Fruit fly (Drosophila melanogaster) whole organism, embryonic: ENCODE data around the gene Antdh.

Experiments
- Aef1 ChIP-seq: fragments of 200-800 bp; sonication (Bioruptor generic); IDR thresholded peaks from 3 replicates; pipeline ENCODE4 v1.3.6; 2022; ENCODE audit warnings: missing biosample characterization, missing genetic modification characterization
- CG10431 ChIP-seq: fragments of 200-800 bp; sonication (Bioruptor generic); optimal IDR thresholded peaks from 3 replicates; lab custom pipeline; 2018; ENCODE audit warnings: missing biosample characterization, mild to moderate bottlenecking, missing genetic modification characterization
- CG10565 ChIP-seq: fragments of 200-800 bp; sonication (Bioruptor generic); optimal IDR thresholded peaks from 3 replicates; lab custom pipeline; 2016; ENCODE audit warnings: missing biosample characterization, mild to moderate bottlenecking, missing genetic modification characterization
- CG12071 ChIP-seq: fragments of 200-800 bp; sonication (Bioruptor generic); optimal IDR thresholded peaks from 3 replicates; lab custom pipeline; 2018; ENCODE audit warnings: missing biosample characterization, mild to moderate bottlenecking, missing genetic modification characterization
- CG15601 ChIP-seq: fragments of 200-800 bp; sonication (Bioruptor generic); optimal IDR thresholded peaks from 3 replicates; lab custom pipeline; 2019; ENCODE audit warnings: missing biosample characterization, mild to moderate bottlenecking, missing genetic modification characterization, moderate library complexity
- CG17186 ChIP-seq: fragments of 200-800 bp; sonication (Bioruptor generic); optimal IDR thresholded peaks from 3 replicates; lab custom pipeline; 2017; ENCODE audit warnings: missing biosample characterization, missing genetic modification reagents, missing genetic modification characterization
- CG17385 ChIP-seq: fragments of 200-800 bp; sonication (Bioruptor generic); optimal IDR thresholded peaks from 3 replicates; lab custom pipeline; 2018; ENCODE audit warnings: missing biosample characterization, mild to moderate bottlenecking, missing genetic modification characterization
- CG31441 ChIP-seq: fragments of 200-800 bp; sonication (Bioruptor generic); IDR thresholded peaks from 2 replicates; pipeline ENCODE4 v1.3.6; 2022; ENCODE audit warnings: missing biosample characterization, missing genetic modification characterization
- CG33557 ChIP-seq: fragments of 200-800 bp; sonication (Bioruptor generic); optimal IDR thresholded peaks from 2 replicates; lab custom pipeline; 2019; ENCODE audit warnings: missing biosample characterization, mild to moderate bottlenecking, missing genetic modification characterization, moderate library complexity
- CG3407 ChIP-seq: fragments of 200-800 bp; sonication (Bioruptor generic); optimal IDR thresholded peaks from 2 replicates; lab custom pipeline; 2018; ENCODE audit warnings: missing biosample characterization, mild to moderate bottlenecking, missing genetic modification characterization
- CG34422 ChIP-seq: fragments of 200-800 bp; sonication (Bioruptor generic); IDR thresholded peaks from 3 replicates; pipeline ENCODE4 v1.3.6; 2022; ENCODE audit warnings: missing biosample characterization, missing genetic modification characterization
- CG4730 ChIP-seq: fragments of 200-800 bp; sonication (Bioruptor generic); IDR thresholded peaks from 2 replicates; pipeline ENCODE4 v1.3.6; 2022; ENCODE audit warnings: missing biosample characterization, missing genetic modification characterization
- CG4820 ChIP-seq: fragments of 200-800 bp; sonication (Bioruptor generic); optimal IDR thresholded peaks from 3 replicates; lab custom pipeline; 2016; ENCODE audit warnings: missing biosample characterization, missing genetic modification characterization
- CG6254 ChIP-seq: fragments of 200-800 bp; sonication (Bioruptor generic); optimal IDR thresholded peaks from 3 replicates; lab custom pipeline; 2017; ENCODE audit warnings: mild to moderate bottlenecking, missing biosample characterization, missing genetic modification reagents, missing genetic modification characterization
- CG7928 ChIP-seq: fragments of 200-800 bp; sonication (Bioruptor generic); optimal IDR thresholded peaks from 2 replicates; lab custom pipeline; 2017; ENCODE audit warnings: missing biosample characterization, mild to moderate bottlenecking, missing genetic modification characterization
- CG9797 ChIP-seq: fragments of 200-800 bp; sonication (Bioruptor generic); optimal IDR thresholded peaks from 3 replicates; lab custom pipeline; 2018; ENCODE audit warnings: missing biosample characterization, mild to moderate bottlenecking, missing genetic modification characterization
- Camta ChIP-seq: fragments of 200-800 bp; sonication (Bioruptor generic); optimal IDR thresholded peaks from 2 replicates; lab custom pipeline; 2016; ENCODE audit warnings: missing biosample characterization, missing genetic modification characterization
- CkIIα-i1 ChIP-seq: fragments of 200-800 bp; sonication (Bioruptor generic); IDR thresholded peaks from 2 replicates; pipeline ENCODE4 v1.3.6; 2022; ENCODE audit warnings: missing biosample characterization, missing genetic modification characterization
- CrebB ChIP-seq: fragments of 200-800 bp; sonication (Bioruptor generic); optimal IDR thresholded peaks from 3 replicates; lab custom pipeline; 2018; ENCODE audit warnings: missing biosample characterization, mild to moderate bottlenecking, missing genetic modification characterization
- Doc2 ChIP-seq: fragments of 200-800 bp; sonication (Bioruptor generic); IDR thresholded peaks from 2 replicates; pipeline ENCODE4 v1.3.6; 2022; ENCODE audit warnings: missing biosample characterization, missing genetic modification characterization
- HLH3B ChIP-seq: fragments of 200-800 bp; sonication (Bioruptor generic); IDR thresholded peaks from 2 replicates; pipeline ENCODE4 v1.3.6; 2022; ENCODE audit warnings: missing biosample characterization, missing genetic modification characterization
- Jarid2 ChIP-seq: fragments of 200-800 bp; sonication (Bioruptor generic); optimal IDR thresholded peaks from 3 replicates; lab custom pipeline; 2017; ENCODE audit warnings: mild to moderate bottlenecking, missing biosample characterization, missing genetic modification reagents, missing genetic modification characterization
- Mad ChIP-seq: fragments of 200-800 bp; sonication (Bioruptor generic); optimal IDR thresholded peaks from 2 replicates; lab custom pipeline; 2016; ENCODE audit warnings: missing biosample characterization, missing genetic modification characterization
- Myb ChIP-seq: fragments of 200-800 bp; sonication (Bioruptor generic); optimal IDR thresholded peaks from 2 replicates; lab custom pipeline; 2016; ENCODE audit warnings: missing biosample characterization, missing genetic modification characterization
- NfI ChIP-seq: fragments of 200-800 bp; sonication (Bioruptor generic); optimal IDR thresholded peaks from 3 replicates; lab custom pipeline; 2018; ENCODE audit warnings: missing biosample characterization, mild to moderate bottlenecking, missing genetic modification characterization, moderate library complexity
- amos ChIP-seq: fragments of 200-800 bp; sonication (Bioruptor generic); IDR thresholded peaks from 2 replicates; pipeline ENCODE4 v1.3.6; 2022; ENCODE audit warnings: missing biosample characterization, missing genetic modification characterization; ENCODE audit not compliant: partially characterized antibody
- az2 ChIP-seq: fragments of 200-800 bp; sonication (Bioruptor generic); optimal IDR thresholded peaks from 3 replicates; lab custom pipeline; 2016; ENCODE audit warnings: missing biosample characterization, missing genetic modification characterization
- cas ChIP-seq: fragments of 200-800 bp; sonication (Bioruptor generic); IDR thresholded peaks from 2 replicates; pipeline ENCODE4 v1.3.6; 2022; ENCODE audit warnings: missing biosample characterization, missing genetic modification characterization
- cg ChIP-seq: fragments of 200-800 bp; sonication (Bioruptor generic); optimal IDR thresholded peaks from 3 replicates; lab custom pipeline; 2019; ENCODE audit warnings: missing biosample characterization, mild to moderate bottlenecking, missing genetic modification characterization, moderate library complexity
- ci ChIP-seq: fragments of 200-800 bp; sonication (Bioruptor generic); IDR thresholded peaks from 3 replicates; pipeline ENCODE4 v1.3.6; 2022; ENCODE audit warnings: missing biosample characterization, missing genetic modification characterization
- cwo ChIP-seq: fragments of 200-800 bp; sonication (Bioruptor generic); optimal IDR thresholded peaks from 3 replicates; lab custom pipeline; 2017; ENCODE audit warnings: missing biosample characterization, missing genetic modification characterization, mild to moderate bottlenecking, moderate library complexity, missing genetic modification reagents
- en ChIP-seq: fragments of 200-800 bp; sonication (Bioruptor generic); optimal IDR thresholded peaks from 2 replicates; lab custom pipeline; 2016; ENCODE audit warnings: missing biosample characterization, missing genetic modification characterization
- eve ChIP-seq, 2 experiments: fragments of >200 bp; optimal IDR thresholded peaks; 2 replicates each; lab custom pipeline; 2017; ENCODE audit warnings: missing biosample characterization in 2 of 2, missing genetic modification characterization in 2 of 2
- fd64A ChIP-seq: fragments of 200-800 bp; sonication (Bioruptor generic); optimal IDR thresholded peaks from 3 replicates; lab custom pipeline; 2018; ENCODE audit warnings: missing biosample characterization, mild to moderate bottlenecking, missing genetic modification characterization
- gt ChIP-seq: fragments of 200-800 bp; sonication (Bioruptor generic); IDR thresholded peaks from 2 replicates; pipeline ENCODE4 v1.3.6; 2022; ENCODE audit warnings: missing biosample characterization, missing genetic modification characterization
- ind ChIP-seq: fragments of 200-800 bp; sonication (Bioruptor generic); optimal IDR thresholded peaks from 3 replicates; lab custom pipeline; 2016; ENCODE audit warnings: missing biosample characterization, missing genetic modification characterization
- inv ChIP-seq: fragments of 200-800 bp; sonication (Bioruptor generic); IDR thresholded peaks from 2 replicates; pipeline ENCODE4 v1.3.6; 2022; ENCODE audit warnings: missing biosample characterization, missing genetic modification characterization; ENCODE audit not compliant: partially characterized antibody
- lov ChIP-seq, 2 experiments: fragments of 200-800 bp in 1 of 2; fragments of >200 bp in 1 of 2; sonication (Bioruptor generic) in 1 of 2; IDR thresholded peaks in 1 of 2; optimal IDR thresholded peaks in 1 of 2; 2 replicates in 1 of 2; 3 replicates in 1 of 2; pipeline versions ENCODE4 v1.3.6 to Lab custom; 2017 to 2022; ENCODE audit warnings: missing biosample characterization in 1 of 2, missing genetic modification characterization in 1 of 2
- nau ChIP-seq: fragments of 200-800 bp; sonication (Bioruptor generic); optimal IDR thresholded peaks from 3 replicates; lab custom pipeline; 2017; ENCODE audit warnings: missing biosample characterization, mild to moderate bottlenecking, missing genetic modification characterization, missing genetic modification reagents
- nerfin-2 ChIP-seq: fragments of 200-800 bp; sonication (Bioruptor generic); IDR thresholded peaks from 2 replicates; pipeline ENCODE4 v1.3.6; 2022; ENCODE audit warnings: missing biosample characterization, missing genetic modification characterization; ENCODE audit not compliant: partially characterized antibody
- nmo ChIP-seq: fragments of 200-800 bp; sonication (Bioruptor generic); optimal IDR thresholded peaks from 2 replicates; lab custom pipeline; 2018; ENCODE audit warnings: missing biosample characterization, mild to moderate bottlenecking, missing genetic modification characterization, moderate library complexity
- pho ChIP-seq: fragments of 200-800 bp; sonication (Bioruptor generic); optimal IDR thresholded peaks from 2 replicates; lab custom pipeline; 2016; ENCODE audit warnings: missing biosample characterization, missing genetic modification characterization
- pnt ChIP-seq: fragments of 200-800 bp; sonication (Bioruptor generic); optimal IDR thresholded peaks from 3 replicates; lab custom pipeline; 2016; ENCODE audit warnings: missing biosample characterization, missing genetic modification characterization
- sd ChIP-seq: fragments of 200-800 bp; sonication (Bioruptor generic); optimal IDR thresholded peaks from 3 replicates; lab custom pipeline; 2018; ENCODE audit warnings: missing biosample characterization, mild to moderate bottlenecking, missing genetic modification characterization, moderate library complexity
- slp2 ChIP-seq: fragments of 200-800 bp; sonication (Bioruptor generic); optimal IDR thresholded peaks from 2 replicates; lab custom pipeline; 2016; ENCODE audit warnings: missing biosample characterization, missing genetic modification characterization
- so ChIP-seq: fragments of 200-800 bp; sonication (Bioruptor generic); IDR thresholded peaks from 3 replicates; pipeline ENCODE4 v1.3.6; 2022; ENCODE audit warnings: missing biosample characterization, missing genetic modification characterization
- tgo ChIP-seq: fragments of 200-800 bp; sonication (Bioruptor generic); IDR thresholded peaks from 3 replicates; pipeline ENCODE4 v1.3.6; 2022; ENCODE audit warnings: missing biosample characterization, missing genetic modification characterization
- tll ChIP-seq, 2 experiments: fragments of 200-800 bp in 1 of 2; fragments of >200 bp in 1 of 2; sonication (Bioruptor generic) in 1 of 2; optimal IDR thresholded peaks; 2 replicates each; lab custom pipeline; 2017 to 2019; ENCODE audit warnings: missing biosample characterization in 2 of 2, missing genetic modification characterization in 2 of 2, mild to moderate bottlenecking in 1 of 2, moderate library complexity in 1 of 2
- zf30C ChIP-seq: fragments of 200-800 bp; sonication (Bioruptor generic); optimal IDR thresholded peaks from 3 replicates; lab custom pipeline; 2018; ENCODE audit warnings: missing biosample characterization, mild to moderate bottlenecking, missing genetic modification characterization
- zfh1 ChIP-seq: fragments of 200-800 bp; sonication (Bioruptor generic); IDR thresholded peaks from 3 replicates; pipeline ENCODE4 v1.3.6; 2022; ENCODE audit warnings: missing biosample characterization, missing genetic modification characterization

Antdh gene

dm6 chrX:11148272-11148835, 20.5 kb downstream of the Antdh start, which contains the start of gene Ran (continued):
- no peak for TF ChIP-seq inv
- TF ChIP-seq cg (GFP tag; lab: Kevin White, UChicago), result no peak
- TF ChIP-seq tll (GFP tag; optimal IDR thresholded peaks at IDR 0.05; lab: Kevin White, UChicago), result no peak
- TF ChIP-seq CG34422, result no peak; the same call in 2 of the 3 replicates
- no peak for TF ChIP-seq cas (GFP tag; lab: Robert Waterston, UW)
- no peak for TF ChIP-seq CG15601 (tag; lab: Kevin White, UChicago)
- peak; percentile 52 for TF ChIP-seq amos
- no peak for TF ChIP-seq eve (GFP tag; optimal IDR thresholded peaks at IDR 0.05; lab: Kevin White, UChicago)
- TF ChIP-seq pnt (GFP tag; lab: Kevin White, UChicago), result no peak
- TF ChIP-seq CG33557 (GFP tag; lab: Kevin White, UChicago), result no peak
- TF ChIP-seq pho, result no peak
- TF ChIP-seq CG31441 (GFP tag; lab: Robert Waterston, UW), result no peak
- no peak for TF ChIP-seq gt
- no peak for TF ChIP-seq Doc2 (GFP tag; lab: Robert Waterston, UW)
- TF ChIP-seq tgo (GFP tag; lab: Robert Waterston, UW), result no peak
- no peak for TF ChIP-seq fd64A
- no peak for TF ChIP-seq lov (optimal IDR thresholded peaks at IDR 0.05; lab: Kevin White, UChicago)
- no peak for TF ChIP-seq lov (GFP tag; IDR thresholded peaks at IDR 0.05; lab: Robert Waterston, UW)
- no peak for TF ChIP-seq CG17186 (GFP tag; lab: Kevin White, UChicago)
- peak; percentile 42 for TF ChIP-seq CG9797 (GFP tag; lab: Kevin White, UChicago)
- no peak for TF ChIP-seq CG17385 (GFP tag; lab: Kevin White, UChicago)
- TF ChIP-seq slp2, result no peak
- peak; percentile 26 for TF ChIP-seq nmo
- TF ChIP-seq CkIIα-i1 (GFP tag; lab: Robert Waterston, UW), result no peak
- TF ChIP-seq CG4820 (GFP tag; lab: Kevin White, UChicago), result no peak
- no peak for TF ChIP-seq sd
- no peak for TF ChIP-seq en (GFP tag; lab: Kevin White, UChicago)
- no peak for TF ChIP-seq CG10565 (GFP tag; lab: Kevin White, UChicago)
- TF ChIP-seq CrebB (tag; lab: Kevin White, UChicago), result no peak
- TF ChIP-seq CG6254 (GFP tag; lab: Kevin White, UChicago), result no peak
- no peak for TF ChIP-seq NfI (GFP tag; lab: Kevin White, UChicago)
- no peak for TF ChIP-seq Myb
- TF ChIP-seq ind (GFP tag; lab: Kevin White, UChicago), result no peak
- TF ChIP-seq nau (GFP tag; lab: Kevin White, UChicago), result no peak
- TF ChIP-seq CG3407, result no peak
- TF ChIP-seq CG10431, result no peak
- TF ChIP-seq so (GFP tag; lab: Robert Waterston, UW), result 0 out of 3 replicates have a peak, but pooled peaks have one; percentile 18
- TF ChIP-seq CG12071 (GFP tag; lab: Kevin White, UChicago), result no peak
- no peak for TF ChIP-seq CG7928 (GFP tag; lab: Kevin White, UChicago)
- TF ChIP-seq nerfin-2 (GFP tag; lab: Robert Waterston, UW), result peak; percentile 34; the same call in 1 of the 2 replicates
- TF ChIP-seq Jarid2 (GFP tag; lab: Kevin White, UChicago), result no peak
- no peak for TF ChIP-seq zf30C (GFP tag; lab: Kevin White, UChicago)
- no peak for TF ChIP-seq az2 (GFP tag; lab: Kevin White, UChicago)
- peak; percentile 28; the same call in 2 of the 3 replicates for TF ChIP-seq Aef1 (GFP tag; lab: Robert Waterston, UW)
- TF ChIP-seq Mad (GFP tag; lab: Kevin White, UChicago), result no peak
- TF ChIP-seq HLH3B (GFP tag; lab: Robert Waterston, UW), result no peak
- no peak for TF ChIP-seq Camta (GFP tag; lab: Kevin White, UChicago)
- 0 out of 3 replicates have a peak, but pooled peaks have one; percentile 26 for TF ChIP-seq zfh1 (GFP tag; lab: Robert Waterston, UW)
- no peak for TF ChIP-seq CG4730 (GFP tag; lab: Robert Waterston, UW)
- no peak for TF ChIP-seq ci
- no peak for TF ChIP-seq cwo (GFP tag; lab: Kevin White, UChicago)
